Worm (Caenorhabditis elegans): Measurements from ENCODE around the gene sri-18.

The sri-18 gene

ce11 chrV:10256050-10256449 lies 4.3 kb downstream of the sri-18 start, which contains the start of gene nhr-232 (continued):
- TF ChIP-seq dve-1 (tag; optimal IDR thresholded peaks at IDR 0.05; ENCODE audit: insufficient read depth) (peak; percentile 64), nhr-10 (tag; optimal IDR thresholded peaks at IDR 0.05) (no peak), ceh-62 (tag; optimal IDR thresholded peaks at IDR 0.05) (no peak), lin-39 (tag; optimal IDR thresholded peaks at IDR 0.05) (no peak), daf-16 (GFP tag; optimal IDR thresholded peaks at IDR 0.05) (no peak), daf-16 (tag; optimal IDR thresholded peaks at IDR 0.05) (peak; percentile 89), php-3 (GFP tag; IDR thresholded peaks at IDR 0.05) (peak; percentile 63), ztf-11 (tag; optimal IDR thresholded peaks at IDR 0.05) (no peak), lin-13 (GFP tag; optimal IDR thresholded peaks at IDR 0.05) (no peak), madf-5 (GFP tag; IDR thresholded peaks at IDR 0.05) (no peak), mep-1 (tag; optimal IDR thresholded peaks at IDR 0.05) (no peak), ztf-7 (tag; optimal IDR thresholded peaks at IDR 0.05) (no peak), Y105C5A.15 (GFP tag; IDR thresholded peaks at IDR 0.05) (no peak), vab-7 (GFP tag; IDR thresholded peaks at IDR 0.05) (no peak), unc-39 (tag; optimal IDR thresholded peaks at IDR 0.05) (no peak), R02D3.7 (tag; optimal IDR thresholded peaks at IDR 0.05) (no peak), arid-1 (GFP tag; conservative IDR thresholded peaks at IDR 0.05) (no peak), lin-29 (GFP tag; IDR thresholded peaks at IDR 0.05) (no peak), pha-4 (GFP tag; IDR thresholded peaks at IDR 0.05) (no peak), pha-4 (tag; optimal IDR thresholded peaks at IDR 0.05) (peak; percentile 14), T20F7.1 (GFP tag; optimal IDR thresholded peaks at IDR 0.05) (no peak), nhr-237 (tag; optimal IDR thresholded peaks at IDR 0.05) (no peak), nhr-77 (tag; optimal IDR thresholded peaks at IDR 0.05) (peak; percentile 73), ZK546.5 (tag; optimal IDR thresholded peaks at IDR 0.05) (no peak), fos-1 (tag; optimal IDR thresholded peaks at IDR 0.05) (no peak), pqm-1 (tag; optimal IDR thresholded peaks at IDR 0.05) (peak; percentile 86), Y5F2A.4 (GFP tag; optimal IDR thresholded peaks at IDR 0.05) (no peak), F26F4.8 (GFP tag; conservative IDR thresholded peaks at IDR 0.05) (no peak), nhr-28 (tag; optimal IDR thresholded peaks at IDR 0.05) (peak; percentile 80), attf-4 (tag; optimal IDR thresholded peaks at IDR 0.05) (no peak), daf-8 (GFP tag; IDR thresholded peaks at IDR 0.05) (no peak), F44E2.7 (GFP tag; IDR thresholded peaks at IDR 0.05) (no peak), Y48G9A.11 (GFP tag; IDR thresholded peaks at IDR 0.05) (no peak), Y75B8A.6 (GFP tag; IDR thresholded peaks at IDR 0.05) (no peak), lim-7 (GFP tag; IDR thresholded peaks at IDR 0.05) (no peak), F10B5.3 (tag; optimal IDR thresholded peaks at IDR 0.05) (no peak), dpl-1 (GFP tag; optimal IDR thresholded peaks at IDR 0.05) (no peak), mes-2 (tag; optimal IDR thresholded peaks at IDR 0.05; ENCODE audit: poor library complexity, severe bottlenecking) (peak; percentile 33), nhr-111 (GFP tag; optimal IDR thresholded peaks at IDR 0.05) (no peak), rbr-2 (tag; optimal IDR thresholded peaks at IDR 0.05) (no peak), nhr-102 (tag; optimal IDR thresholded peaks at IDR 0.05) (no peak), aly-2 (tag; optimal IDR thresholded peaks at IDR 0.05) (no peak), egl-27 (tag; optimal IDR thresholded peaks at IDR 0.05) (no peak), hlh-11 (tag; optimal IDR thresholded peaks at IDR 0.05) (peak; percentile 75), ceh-32 (tag; optimal IDR thresholded peaks at IDR 0.05; ENCODE audit: poor library complexity) (no peak), ZK337.2 (GFP tag; IDR thresholded peaks at IDR 0.05) (no peak)

Data from whole organism, L4 larva.